Fruit fly (Drosophila melanogaster): Measurements from ENCODE around the gene bam.

Gene bam

dm6 chr3R:25262322-25262761 is 17.4 kb upstream of the bam start, which contains the start of the genes Kdsr and CG11858 (continued):
- peak; percentile 6 for TF ChIP-seq CG13123 (GFP tag; optimal IDR thresholded peaks at IDR 0.05)
- peak; percentile 11 for TF ChIP-seq CG9437 (GFP tag; optimal IDR thresholded peaks at IDR 0.05)
- no peak for TF ChIP-seq cad (GFP tag; optimal IDR thresholded peaks at IDR 0.05)
- no peak for TF ChIP-seq ERR (GFP tag; optimal IDR thresholded peaks at IDR 0.05)
- TF ChIP-seq CG4328 (GFP tag; optimal IDR thresholded peaks at IDR 0.05) = no peak
- no peak for TF ChIP-seq CG4360 (GFP tag; IDR thresholded peaks at IDR 0.05)
- TF ChIP-seq nerfin-2 (GFP tag; IDR thresholded peaks at IDR 0.05; ENCODE audit: partially characterized antibody) = no peak
- 0 out of 3 replicates have a peak, but pooled peaks have one; percentile 29 for TF ChIP-seq z (GFP tag; IDR thresholded peaks at IDR 0.05)
- TF ChIP-seq Atf6 (GFP tag; IDR thresholded peaks at IDR 0.05) = peak; percentile 69
- TF ChIP-seq CG1529 (GFP tag; optimal IDR thresholded peaks at IDR 0.05) = no peak
- TF ChIP-seq CG10462 (GFP tag; optimal IDR thresholded peaks at IDR 0.05) = peak; percentile 19
- TF ChIP-seq Gsc (GFP tag; IDR thresholded peaks at IDR 0.05) = no peak
- TF ChIP-seq Scr (GFP tag; IDR thresholded peaks at IDR 0.05; ENCODE audit: partially characterized antibody) = peak; percentile 40
- peak; percentile 77 for TF ChIP-seq Fer1 (GFP tag; optimal IDR thresholded peaks at IDR 0.05)
- TF ChIP-seq sim (GFP tag; IDR thresholded peaks at IDR 0.05) = 0 out of 2 replicates have a peak, but pooled peaks have one; percentile 17
- no peak for TF ChIP-seq Eip74EF (GFP tag; optimal IDR thresholded peaks at IDR 0.05)
- TF ChIP-seq chn (GFP tag; optimal IDR thresholded peaks at IDR 0.05) = peak; percentile 65
- peak; percentile 61 for TF ChIP-seq pzg (GFP tag; optimal IDR thresholded peaks at IDR 0.05)
- TF ChIP-seq CG12744 (GFP tag; optimal IDR thresholded peaks at IDR 0.05) = peak; percentile 40
- TF ChIP-seq Atf-2 (GFP tag; optimal IDR thresholded peaks at IDR 0.05) = no peak
- TF ChIP-seq zf30C (GFP tag; optimal IDR thresholded peaks at IDR 0.05) = no peak
- TF ChIP-seq Camta (GFP tag; optimal IDR thresholded peaks at IDR 0.05) = peak; percentile 16
- peak; percentile 63 to 70 for TF ChIP-seq Pdp1 (GFP tag; optimal IDR thresholded peaks at IDR 0.05)
- peak; percentile 59 for TF ChIP-seq shn (GFP tag; optimal IDR thresholded peaks at IDR 0.05)
- no peak for TF ChIP-seq dati (GFP tag; IDR thresholded peaks at IDR 0.05)
- TF ChIP-seq CG12942 (GFP tag; optimal IDR thresholded peaks at IDR 0.05) = peak; percentile 49
- TF ChIP-seq Gug (GFP tag; IDR thresholded peaks at IDR 0.05) = no peak
- peak; percentile 52 for TF ChIP-seq BEAF-32 (GFP tag; optimal IDR thresholded peaks at IDR 0.05)
- peak; percentile 73 for TF ChIP-seq grn (GFP tag; optimal IDR thresholded peaks at IDR 0.05)
- TF ChIP-seq CG3281 (GFP tag; optimal IDR thresholded peaks at IDR 0.05) = peak; percentile 49
- TF ChIP-seq CG5245 (GFP tag; optimal IDR thresholded peaks at IDR 0.05) = peak; percentile 24
- no peak for TF ChIP-seq CG11398 (GFP tag; optimal IDR thresholded peaks at IDR 0.05)
- peak; percentile 82 for TF ChIP-seq CG2712 (tag; optimal IDR thresholded peaks at IDR 0.05)
- no peak for TF ChIP-seq CG9876 (GFP tag; optimal IDR thresholded peaks at IDR 0.05)
- TF ChIP-seq B-H1 (GFP tag; IDR thresholded peaks at IDR 0.05) = peak; percentile 43; the same call in 2 of the 3 replicates
- no peak for TF ChIP-seq cg (GFP tag; optimal IDR thresholded peaks at IDR 0.05)
- TF ChIP-seq vvl (GFP tag; IDR thresholded peaks at IDR 0.05) = peak; percentile 91
- TF ChIP-seq Dfd (GFP tag; optimal IDR thresholded peaks at IDR 0.05) = no peak
- peak; percentile 57; the same call in 1 of the 2 replicates for TF ChIP-seq ara (GFP tag; IDR thresholded peaks at IDR 0.05)
- peak; percentile 60 for TF ChIP-seq Nf-YC (tag; optimal IDR thresholded peaks at IDR 0.05)
- peak; percentile 74 for TF ChIP-seq dm (GFP tag; optimal IDR thresholded peaks at IDR 0.05)
- peak; percentile 45 for TF ChIP-seq CG17802 (tag; optimal IDR thresholded peaks at IDR 0.05)
- peak; percentile 53 for TF ChIP-seq Aef1 (GFP tag; IDR thresholded peaks at IDR 0.05)
- TF ChIP-seq CG30403 (GFP tag; optimal IDR thresholded peaks at IDR 0.05) = peak; percentile 82
- no peak for TF ChIP-seq CG3407 (GFP tag; optimal IDR thresholded peaks at IDR 0.05)
- peak; percentile 16 for TF ChIP-seq CG8359 (GFP tag; optimal IDR thresholded peaks at IDR 0.05; ENCODE audit: borderline replicate concordance)
- TF ChIP-seq CG18011 (GFP tag; optimal IDR thresholded peaks at IDR 0.05) = peak; percentile 37
- peak; percentile 95 for TF ChIP-seq chinmo (GFP tag; IDR thresholded peaks at IDR 0.05; ENCODE audit: partially characterized antibody)
- TF ChIP-seq CG9609 (GFP tag; optimal IDR thresholded peaks at IDR 0.05) = peak; percentile 26
- TF ChIP-seq CG2875 (GFP tag; optimal IDR thresholded peaks at IDR 0.05) = no peak
- TF ChIP-seq NfI (GFP tag; optimal IDR thresholded peaks at IDR 0.05) = peak; percentile 40
